Worm (Caenorhabditis elegans): ENCODE measurements around the gene ufd-1.

ufd-1 gene

DNA sequence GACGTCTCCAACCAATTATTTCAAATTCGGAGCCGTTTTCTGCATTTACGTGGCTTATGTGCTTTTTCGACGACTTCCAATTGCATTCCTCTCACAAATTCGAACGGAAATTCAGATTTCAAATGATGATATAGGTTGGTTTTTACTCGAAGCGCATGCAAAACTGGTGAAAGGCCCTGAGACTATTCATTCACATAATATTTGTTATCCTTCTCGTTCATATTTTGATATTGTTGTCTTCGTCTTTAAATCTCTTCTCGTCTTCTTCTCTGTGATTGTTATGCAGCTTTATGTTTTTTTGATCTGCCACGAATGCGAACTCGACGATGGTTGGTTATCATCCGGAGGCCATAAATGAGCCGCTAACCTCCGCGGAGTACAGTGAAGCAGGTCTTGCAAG, 47.8 kb downstream of the ufd-1 start, which contains the start of gene hpo-12:
Gene hpo-12 (plus strand): TSS at position 301 of the 400 bp plus-strand sequence.
- TF ChIP-seq med-1 (GFP tag; optimal IDR thresholded peaks at IDR 0.05; ENCODE audit: insufficient read depth) (no peak), T22C8.4 (GFP tag; IDR thresholded peaks at IDR 0.05) (no peak), klf-2 (GFP tag; conservative IDR thresholded peaks at IDR 0.05) (no peak), ztf-29 (GFP tag; IDR thresholded peaks at IDR 0.05) (no peak), flt-1 (GFP tag; IDR thresholded peaks at IDR 0.05) (no peak), ztf-23 (GFP tag; IDR thresholded peaks at IDR 0.05) (no peak), ref-1 (GFP tag; conservative IDR thresholded peaks at IDR 0.05) (no peak), cog-1 (tag; optimal IDR thresholded peaks at IDR 0.05) (no peak), tab-1 (GFP tag; IDR thresholded peaks at IDR 0.05) (no peak)

DNA sequence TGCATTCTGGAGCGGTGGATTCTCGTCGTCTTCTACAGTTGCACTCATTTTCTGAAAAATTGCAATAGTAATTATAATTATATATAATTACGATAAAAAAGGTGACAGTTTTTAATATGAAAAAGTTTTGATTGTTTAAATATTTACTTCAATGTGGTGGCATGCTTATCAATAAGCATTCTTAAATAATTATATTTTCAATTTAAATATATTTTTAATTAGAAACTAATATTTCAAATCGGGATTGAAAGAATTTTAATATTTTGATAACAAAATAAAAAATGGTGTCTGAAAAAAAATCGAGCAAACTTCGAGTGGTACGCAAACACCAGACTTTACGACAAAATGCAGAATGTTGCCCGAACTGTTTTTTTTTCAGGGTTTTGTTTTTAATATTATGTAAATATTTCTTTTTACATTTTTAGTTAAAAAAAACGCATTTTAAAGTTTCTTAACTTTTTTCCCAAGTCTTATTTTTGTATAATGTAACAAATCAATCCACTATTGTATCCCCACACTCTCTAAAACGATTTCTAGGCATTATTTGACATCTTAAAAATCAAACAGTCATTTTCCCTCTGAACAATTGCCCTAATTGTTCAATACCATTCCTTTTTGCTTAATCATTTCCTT, 48.4 kb downstream of the ufd-1 start, which contains the start of the genes C42C1.12 and C42C1.19:
Gene C42C1.12 (minus strand): TSS at position 51 of the 633 bp plus-strand sequence.
Gene C42C1.19 (plus strand): TSS at position 583 of the 633 bp plus-strand sequence.
- TF ChIP-seq tab-1 (GFP tag; IDR thresholded peaks at IDR 0.05) (no peak), ref-1 (GFP tag; conservative IDR thresholded peaks at IDR 0.05) (no peak), klf-2 (GFP tag; conservative IDR thresholded peaks at IDR 0.05) (no peak), ztf-23 (GFP tag; IDR thresholded peaks at IDR 0.05) (no peak), flt-1 (GFP tag; IDR thresholded peaks at IDR 0.05) (no peak), T22C8.4 (GFP tag; IDR thresholded peaks at IDR 0.05) (no peak), ztf-29 (GFP tag; IDR thresholded peaks at IDR 0.05) (no peak), cog-1 (tag; optimal IDR thresholded peaks at IDR 0.05) (no peak), med-1 (GFP tag; optimal IDR thresholded peaks at IDR 0.05; ENCODE audit: insufficient read depth) (no peak)

Measured in whole organism, midembryonic.